Worm (Caenorhabditis elegans) whole organism, L3 larva: ENCODE data around the gene F11A5.18.

Experiments
- R02D3.7 ChIP-seq: fragments of 150-350 bp; optimal IDR thresholded peaks from 2 replicates; lab custom pipeline; 2014; ENCODE audit warnings: missing biosample characterization, missing genetic modification characterization
- ama-1 ChIP-seq: fragments of 150-350 bp; optimal IDR thresholded peaks from 2 replicates; lab custom pipeline; 2018
- ceh-16 ChIP-seq: sonication (generic microtip); optimal IDR thresholded peaks from 2 replicates; lab custom pipeline; 2017; ENCODE audit warnings: missing biosample characterization, missing genetic modification characterization
- ceh-28 ChIP-seq: fragments of 150-350 bp; optimal IDR thresholded peaks from 2 replicates; lab custom pipeline; 2014; ENCODE audit warnings: missing biosample characterization, missing genetic modification reagents, missing genetic modification characterization
- ceh-82 ChIP-seq: fragments of 150-350 bp; optimal IDR thresholded peaks from 2 replicates; lab custom pipeline; 2014; ENCODE audit warnings: missing biosample characterization, missing genetic modification characterization
- ceh-9 ChIP-seq: sonication (generic microtip); optimal IDR thresholded peaks from 2 replicates; lab custom pipeline; 2018; ENCODE audit warnings: missing biosample characterization, missing genetic modification characterization
- daf-12 ChIP-seq: fragments of 150-350 bp; optimal IDR thresholded peaks from 2 replicates; lab custom pipeline; 2014; ENCODE audit warnings: missing biosample characterization, missing genetic modification reagents, missing genetic modification characterization
- egl-27 ChIP-seq: sonication (generic microtip); optimal IDR thresholded peaks from 4 replicates; lab custom pipeline; 2017; ENCODE audit warnings: missing biosample characterization, missing genetic modification reagents, missing genetic modification characterization
- egl-5 ChIP-seq: fragments of 150-350 bp; optimal IDR thresholded peaks from 2 replicates; lab custom pipeline; 2017; ENCODE audit warnings: missing biosample characterization, missing genetic modification reagents, missing genetic modification characterization, inconsistent platforms
- elt-1 ChIP-seq: fragments of 150-350 bp; optimal IDR thresholded peaks from 2 replicates; lab custom pipeline; 2014; ENCODE audit warnings: missing biosample characterization, missing genetic modification characterization
- elt-2 ChIP-seq: sonication (generic microtip); optimal IDR thresholded peaks from 2 replicates; lab custom pipeline; 2016; ENCODE audit warnings: missing genetic modification reagents, mild to moderate bottlenecking, missing genetic modification characterization, missing compliant biosample characterization
- elt-3 ChIP-seq, 3 experiments: fragments of 150-350 bp in 1 of 3; sonication (generic microtip) in 2 of 3; optimal IDR thresholded peaks; 2 replicates in 2 of 3; 4 replicates in 1 of 3; lab custom pipeline; 2014 to 2017; ENCODE audit warnings: missing biosample characterization in 3 of 3, missing genetic modification characterization in 3 of 3
- eor-1 ChIP-seq, 2 experiments: fragments of 150-350 bp; optimal IDR thresholded peaks; 2 replicates each; lab custom pipeline; 2014 to 2018; ENCODE audit warnings: missing biosample characterization in 2 of 2, missing genetic modification characterization in 2 of 2
- fkh-10 ChIP-seq: sonication (generic microtip); optimal IDR thresholded peaks from 2 replicates; lab custom pipeline; 2017; ENCODE audit warnings: missing biosample characterization, missing genetic modification reagents, missing genetic modification characterization
- fos-1 ChIP-seq: fragments of 150-350 bp; optimal IDR thresholded peaks from 2 replicates; lab custom pipeline; 2014; ENCODE audit warnings: missing biosample characterization, missing genetic modification characterization
- hmg-11 ChIP-seq: sonication (generic microtip); optimal IDR thresholded peaks from 2 replicates; lab custom pipeline; 2016; ENCODE audit warnings: missing genetic modification characterization, missing compliant biosample characterization
- jun-1 ChIP-seq: fragments of 150-350 bp; optimal IDR thresholded peaks from 2 replicates; lab custom pipeline; 2014; ENCODE audit warnings: missing biosample characterization, missing genetic modification reagents, missing genetic modification characterization
- lin-15B ChIP-seq: fragments of 150-350 bp; optimal IDR thresholded peaks from 2 replicates; lab custom pipeline; 2014; ENCODE audit warnings: missing biosample characterization, missing genetic modification characterization
- lin-39 ChIP-seq: fragments of 150-350 bp; optimal IDR thresholded peaks from 2 replicates; lab custom pipeline; 2018; ENCODE audit warnings: missing biosample characterization, missing genetic modification reagents, missing genetic modification characterization
- lsy-12 ChIP-seq: sonication (generic microtip); optimal IDR thresholded peaks from 2 replicates; lab custom pipeline; 2016; ENCODE audit warnings: mild to moderate bottlenecking, missing genetic modification characterization, missing compliant biosample characterization
- nhr-12 ChIP-seq: fragments of 150-350 bp; optimal IDR thresholded peaks from 2 replicates; lab custom pipeline; 2014; ENCODE audit warnings: missing biosample characterization, missing genetic modification characterization
- nhr-23 ChIP-seq: fragments of 150-350 bp; optimal IDR thresholded peaks from 2 replicates; lab custom pipeline; 2014; ENCODE audit warnings: missing biosample characterization, missing genetic modification reagents, missing genetic modification characterization
- nhr-28 ChIP-seq: fragments of 150-350 bp; optimal IDR thresholded peaks from 2 replicates; lab custom pipeline; 2014; ENCODE audit warnings: missing biosample characterization, missing genetic modification characterization
- nhr-43 ChIP-seq: sonication (generic microtip); optimal IDR thresholded peaks from 2 replicates; lab custom pipeline; 2016; ENCODE audit warnings: mild to moderate bottlenecking, missing genetic modification characterization, missing compliant biosample characterization; ENCODE audit not compliant: poor library complexity, severe bottlenecking
- nhr-76 ChIP-seq: fragments of 150-350 bp; sonication (generic microtip); optimal IDR thresholded peaks from 5 replicates; lab custom pipeline; 2014; ENCODE audit warnings: missing biosample characterization, missing genetic modification characterization
- nhr-77 ChIP-seq: fragments of 150-350 bp; optimal IDR thresholded peaks from 2 replicates; lab custom pipeline; 2014; ENCODE audit warnings: missing biosample characterization, missing genetic modification characterization
- pha-4 ChIP-seq: fragments of 150-350 bp; optimal IDR thresholded peaks from 2 replicates; lab custom pipeline; 2014; ENCODE audit warnings: missing biosample characterization, missing genetic modification reagents, missing genetic modification characterization
- pqm-1 ChIP-seq: fragments of 150-350 bp; optimal IDR thresholded peaks from 2 replicates; lab custom pipeline; 2017; ENCODE audit warnings: missing biosample characterization, missing genetic modification characterization, inconsistent platforms
- sea-2 ChIP-seq: fragments of 150-350 bp; sonication (generic microtip); optimal IDR thresholded peaks from 4 replicates; lab custom pipeline; 2014; ENCODE audit warnings: missing biosample characterization, missing genetic modification reagents, missing genetic modification characterization
- skn-1 ChIP-seq: fragments of 150-350 bp; optimal IDR thresholded peaks from 2 replicates; lab custom pipeline; 2014; ENCODE audit warnings: missing biosample characterization, missing genetic modification characterization
- snpc-4 ChIP-seq: fragments of 150-350 bp; optimal IDR thresholded peaks from 2 replicates; lab custom pipeline; 2014; ENCODE audit warnings: missing biosample characterization, missing genetic modification characterization
- tbx-2 ChIP-seq: sonication (generic microtip); optimal IDR thresholded peaks from 2 replicates; lab custom pipeline; 2016; ENCODE audit warnings: mild to moderate bottlenecking, missing genetic modification characterization, missing compliant biosample characterization
- unc-39 ChIP-seq: sonication (generic microtip); optimal IDR thresholded peaks from 4 replicates; lab custom pipeline; 2017; ENCODE audit warnings: missing biosample characterization, missing genetic modification characterization
- unc-62 ChIP-seq: fragments of 150-350 bp; sonication (generic microtip); optimal IDR thresholded peaks from 4 replicates; lab custom pipeline; 2014; ENCODE audit warnings: missing biosample characterization, missing genetic modification reagents, missing genetic modification characterization
- zag-1 ChIP-seq: fragments of 150-350 bp; optimal IDR thresholded peaks from 2 replicates; lab custom pipeline; 2014; ENCODE audit warnings: missing biosample characterization, missing genetic modification characterization
- ztf-4 ChIP-seq: fragments of 150-350 bp; optimal IDR thresholded peaks from 2 replicates; lab custom pipeline; 2014; ENCODE audit warnings: missing biosample characterization, missing genetic modification characterization

F11A5.18 gene

DNA sequence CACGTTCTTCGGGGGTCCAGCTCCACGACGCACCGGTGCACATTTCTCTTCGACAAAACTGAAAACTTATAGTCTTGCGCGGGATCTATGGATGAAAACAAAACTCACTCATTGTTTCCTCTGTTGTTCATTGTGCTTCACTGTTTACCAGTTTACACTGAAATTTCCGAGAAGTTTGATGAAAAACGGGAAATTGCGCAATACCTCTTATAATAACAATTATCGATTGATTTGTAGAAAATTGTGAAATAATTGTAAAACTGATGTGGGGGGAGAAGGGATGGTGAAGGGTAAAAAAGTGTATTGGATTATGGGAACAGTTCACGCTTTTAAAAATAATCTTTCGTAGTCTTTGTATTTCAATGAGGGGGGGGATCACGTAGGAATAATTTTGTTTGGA lies 26.7 kb downstream of the F11A5.18 start:
- TF ChIP-seq egl-27 (tag; lab: Kevin White, UChicago) = no peak
- no peak for TF ChIP-seq daf-12
- TF ChIP-seq fos-1 (tag; lab: Kevin White, UChicago) = no peak
- no peak for TF ChIP-seq nhr-28
- TF ChIP-seq pqm-1 (tag; lab: Kevin White, UChicago) = no peak
- TF ChIP-seq tbx-2 (tag; lab: Kevin White, UChicago) = no peak
- TF ChIP-seq lsy-12 (tag; lab: Kevin White, UChicago) = no peak
- no peak for TF ChIP-seq lin-15B
- TF ChIP-seq snpc-4 (tag; lab: Kevin White, UChicago) = no peak
- TF ChIP-seq ceh-16 = no peak
- no peak for TF ChIP-seq elt-3 (tag; optimal IDR thresholded peaks at IDR 0.05; lab: Kevin White, UChicago)
- no peak for TF ChIP-seq pha-4 (tag; lab: Kevin White, UChicago)
- TF ChIP-seq ztf-4 (tag; lab: Kevin White, UChicago) = no peak
- no peak for TF ChIP-seq lin-39 (tag; lab: Kevin White, UChicago)
- no peak for TF ChIP-seq R02D3.7 (tag; lab: Kevin White, UChicago)
- no peak for TF ChIP-seq zag-1
- TF ChIP-seq unc-62 (GFP tag; lab: Kevin White, UChicago) = no peak
- TF ChIP-seq egl-5 (tag; lab: Kevin White, UChicago) = no peak
- no peak for TF ChIP-seq nhr-23 (tag; lab: Kevin White, UChicago)

ce11 chrV:16229896-16230295 lies 27.2 kb downstream of the F11A5.18 start, which contains the start of the genes F21H7.2 and F21H7.12:
Gene F21H7.2, minus strand, starts transcription at chrV:16229996.
Gene F21H7.12, plus strand, starts transcription at chrV:16230165.
- TF ChIP-seq nhr-76 (tag; lab: Kevin White, UChicago) = no peak
- TF ChIP-seq ama-1 = no peak

DNA sequence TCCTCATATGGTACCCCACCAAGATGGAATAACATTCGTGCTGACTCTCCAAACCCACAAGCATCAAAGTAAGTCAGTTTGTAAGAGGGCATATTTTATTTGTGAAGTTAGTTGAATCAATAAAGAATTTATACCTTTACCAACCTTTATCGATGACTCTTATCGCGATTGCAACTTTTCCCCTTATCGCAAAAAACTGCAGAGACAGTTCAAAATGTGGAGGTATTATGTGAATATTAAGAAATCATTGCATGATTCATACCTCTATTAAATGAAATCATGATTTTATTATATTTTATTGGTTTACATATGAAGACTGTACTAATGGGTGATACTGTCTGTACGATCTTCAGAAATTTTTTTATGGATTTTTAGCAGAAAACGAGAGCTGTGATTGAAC lies 29.5 kb downstream of the F11A5.18 start, which contains the start of gene gst-22:
TSS of gene gst-22 (minus strand) at position 103 of the 400 bp plus-strand sequence.
- peak; percentile 92 for TF ChIP-seq elt-2 (tag; lab: Kevin White, UChicago)
- TF ChIP-seq R02D3.7 (tag; lab: Kevin White, UChicago) = no peak
- TF ChIP-seq pha-4 (tag; lab: Kevin White, UChicago) = no peak
- no peak for TF ChIP-seq nhr-77 (tag; lab: Kevin White, UChicago)
- no peak for TF ChIP-seq nhr-43 (tag; lab: Kevin White, UChicago)
- peak; percentile 97 for TF ChIP-seq pqm-1 (tag; lab: Kevin White, UChicago)
- TF ChIP-seq eor-1 (tag; optimal IDR thresholded peaks at IDR 0.05; lab: Kevin White, UChicago) = no peak
- TF ChIP-seq unc-39 (tag; lab: Kevin White, UChicago) = no peak
- no peak for TF ChIP-seq ceh-82
- peak; percentile 48 for TF ChIP-seq jun-1 (tag; lab: Kevin White, UChicago)
- TF ChIP-seq sea-2 (GFP tag; lab: Kevin White, UChicago) = no peak
- TF ChIP-seq ama-1 = no peak
- TF ChIP-seq hmg-11 = no peak
- no peak for TF ChIP-seq fkh-10 (GFP tag; lab: Kevin White, UChicago)
- no peak for TF ChIP-seq elt-3 (tag; optimal IDR thresholded peaks at IDR 0.05; lab: Kevin White, UChicago)
- TF ChIP-seq ceh-28 (tag; lab: Kevin White, UChicago) = peak; percentile 2

DNA sequence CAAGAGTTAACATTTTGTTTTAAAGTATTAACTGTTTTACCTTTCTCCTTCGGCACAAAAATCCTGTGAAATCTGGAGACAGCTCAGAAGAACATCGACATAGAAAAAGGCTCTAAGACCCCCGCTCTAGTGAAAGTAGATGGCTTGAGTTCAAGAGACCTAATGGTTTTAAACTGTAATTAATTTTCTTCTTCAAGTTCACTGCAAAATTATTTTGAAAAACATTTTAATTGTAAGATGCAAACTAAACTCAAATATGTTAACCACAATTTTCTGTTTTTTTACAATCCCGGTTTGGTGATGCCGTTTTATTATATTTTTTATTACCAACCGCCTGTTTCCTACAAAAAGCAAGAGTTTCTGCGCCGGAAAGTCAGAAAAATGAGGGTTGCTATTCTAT lies 30.9 kb downstream of the F11A5.18 start, which contains the start of gene clec-233:
TSS of gene clec-233 (plus strand) at position 301 of the 400 bp plus-strand sequence.
- TF ChIP-seq skn-1 (tag; lab: Kevin White, UChicago) (no peak), R02D3.7 (tag; lab: Kevin White, UChicago) (no peak), ama-1 (no peak), ceh-9 (tag; lab: Kevin White, UChicago) (no peak)

ce11 chrV:16235135-16235534 lies 32.4 kb downstream of the F11A5.18 start, which contains the start of gene F21H7.3:
Gene F21H7.3, minus strand, starts transcription at chrV:16235235.
- TF ChIP-seq egl-5 (tag; lab: Kevin White, UChicago) = no peak
- TF ChIP-seq ceh-9 (tag; lab: Kevin White, UChicago) = no peak
- no peak for TF ChIP-seq elt-1 (tag; lab: Kevin White, UChicago)
- no peak for TF ChIP-seq lin-39 (tag; lab: Kevin White, UChicago)
- TF ChIP-seq nhr-43 (tag; lab: Kevin White, UChicago) = no peak
- no peak for TF ChIP-seq zag-1
- no peak for TF ChIP-seq ama-1
- no peak for TF ChIP-seq nhr-12 (tag; lab: Kevin White, UChicago)
- TF ChIP-seq elt-2 (tag; lab: Kevin White, UChicago) = no peak
